Fruit fly (Drosophila melanogaster) Kc167 (cell line): Measurements from ENCODE around the gene amos.

Experiments
- Myc ChIP-seq: fragments of >200 bp; optimal IDR thresholded peaks from 2 replicates; lab custom pipeline; 2017; ENCODE audit warnings: missing external identifiers
- Sin3A ChIP-seq: fragments of >200 bp; optimal IDR thresholded peaks from 2 replicates; lab custom pipeline; 2018; ENCODE audit warnings: missing external identifiers
- h ChIP-seq: fragments of >200 bp; optimal IDR thresholded peaks from 3 replicates; lab custom pipeline; 2018; ENCODE audit warnings: missing external identifiers
- insv ChIP-seq: fragments of >200 bp; optimal IDR thresholded peaks from 3 replicates; lab custom pipeline; 2018; ENCODE audit warnings: missing external identifiers
- psq ChIP-seq: fragments of >200 bp; optimal IDR thresholded peaks from 2 replicates; lab custom pipeline; 2017; ENCODE audit warnings: missing external identifiers
- ttk ChIP-seq: sonication (Bioruptor generic); optimal IDR thresholded peaks from 2 replicates; lab custom pipeline; 2017; ENCODE audit warnings: missing external identifiers

amos gene

dm6 chr2L:18596871-18597338 lies at the start of gene amos:
Gene amos (minus strand): TSS chr2L:18596921.
- TF ChIP-seq ttk (lab: Kevin White, UChicago) (no peak), h (no peak), Sin3A (no peak), insv (lab: Kevin White, UChicago) (no peak), Myc (lab: Kevin White, UChicago) (no peak), psq (no peak)

dm6 chr2L:18645468-18645867 lies 48.7 kb upstream of the amos start:
- TF ChIP-seq ttk (lab: Kevin White, UChicago) (no peak), insv (lab: Kevin White, UChicago) (no peak), Myc (lab: Kevin White, UChicago) (no peak), h (no peak), Sin3A (no peak), psq (no peak)

DNA sequence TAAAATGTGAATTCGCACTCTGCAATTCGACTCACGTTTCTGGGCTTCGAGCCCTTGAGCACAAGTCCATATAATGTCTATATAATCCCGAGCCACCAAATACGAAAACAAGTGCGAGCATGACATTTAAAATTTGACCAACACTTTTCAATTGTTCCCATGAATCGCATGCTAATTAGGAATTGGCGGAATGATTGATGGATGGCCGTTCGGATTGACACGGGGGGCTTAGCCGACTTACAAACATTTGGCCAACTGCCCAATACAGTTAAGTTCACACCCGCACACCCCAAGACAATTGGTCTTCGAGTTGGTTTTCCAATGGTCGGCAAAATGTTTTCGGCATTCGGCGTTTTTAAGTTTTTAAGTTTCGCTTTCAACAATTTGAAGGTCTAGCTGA lies 44.4 kb upstream of the amos start:
- no peak for TF ChIP-seq ttk (lab: Kevin White, UChicago)
- no peak for TF ChIP-seq psq
- TF ChIP-seq h, result no peak
- no peak for TF ChIP-seq insv (lab: Kevin White, UChicago)
- TF ChIP-seq Myc (lab: Kevin White, UChicago), result no peak
- TF ChIP-seq Sin3A, result no peak

DNA sequence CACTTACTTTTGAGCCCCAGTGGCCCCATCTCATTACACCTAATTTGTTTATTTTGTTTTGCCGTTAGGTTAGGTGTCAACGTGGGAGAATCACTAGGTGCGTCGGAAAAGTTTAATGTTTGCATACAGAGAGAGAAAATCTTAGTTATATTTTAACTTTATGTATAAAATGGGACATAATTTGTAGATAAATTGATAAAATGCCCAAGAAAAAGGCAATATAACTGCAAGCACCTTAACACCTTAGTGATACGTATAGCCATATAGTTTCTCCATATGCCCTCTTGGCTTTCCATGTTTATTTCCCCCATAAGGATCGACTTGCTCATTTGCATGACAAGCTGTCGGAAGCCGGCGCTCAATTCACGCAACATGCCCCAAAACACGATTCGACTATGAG lies 42.2 kb upstream of the amos start:
- TF ChIP-seq ttk (lab: Kevin White, UChicago) (no peak), Sin3A (no peak), insv (lab: Kevin White, UChicago) (no peak), psq (no peak), Myc (lab: Kevin White, UChicago) (no peak), h (no peak)

DNA sequence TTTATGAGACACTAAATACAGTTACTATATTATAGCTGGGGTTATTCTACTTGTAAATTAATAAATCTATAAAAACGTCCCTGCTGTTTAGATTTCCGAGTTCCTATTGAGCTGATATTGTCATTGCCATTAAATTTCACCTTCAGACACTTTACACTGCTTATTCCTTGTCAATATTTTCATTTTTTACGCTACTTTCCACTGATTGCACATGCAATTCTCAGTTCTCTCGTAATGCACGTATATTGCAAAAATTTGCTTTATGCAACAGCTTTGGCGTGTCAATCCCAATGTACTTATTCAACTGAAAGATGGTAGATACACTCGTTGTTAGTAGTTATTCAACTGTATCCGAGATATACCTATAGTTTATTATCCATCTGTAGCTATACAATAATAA lies 35.7 kb upstream of the amos start:
- TF ChIP-seq insv (lab: Kevin White, UChicago), result no peak
- TF ChIP-seq Myc (lab: Kevin White, UChicago), result no peak
- TF ChIP-seq ttk (lab: Kevin White, UChicago), result no peak
- no peak for TF ChIP-seq psq
- no peak for TF ChIP-seq h
- TF ChIP-seq Sin3A, result no peak

DNA sequence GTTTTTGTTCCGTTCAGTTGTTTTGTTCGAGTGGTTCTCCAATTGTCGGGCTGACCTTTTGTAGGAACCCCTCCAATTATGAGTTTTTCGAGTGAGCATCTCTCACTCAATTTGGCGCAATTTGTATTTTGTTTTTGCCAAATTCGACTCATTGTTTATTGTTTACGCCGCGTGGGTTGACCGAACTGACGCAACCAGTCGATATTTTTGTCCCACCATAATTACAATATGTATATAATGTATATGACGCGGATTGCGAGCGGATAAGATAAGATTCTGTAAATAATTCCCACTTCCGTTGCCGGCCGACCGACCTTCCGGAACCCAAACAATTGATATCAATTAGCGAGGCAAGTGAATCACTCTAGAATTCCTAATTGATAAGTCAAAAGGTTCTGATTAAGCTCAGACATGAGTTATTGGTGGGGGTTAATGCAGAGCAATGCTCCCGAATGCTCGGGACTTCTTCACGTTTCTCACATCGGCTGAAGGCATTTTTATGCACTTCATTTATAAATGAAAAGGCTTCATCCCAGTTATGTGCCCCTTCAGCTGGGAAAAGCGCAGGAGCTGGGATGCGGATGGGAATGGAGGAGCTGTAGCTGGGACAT lies 34.0 kb upstream of the amos start:
- TF ChIP-seq insv (lab: Kevin White, UChicago) (no peak), Myc (lab: Kevin White, UChicago) (no peak), Sin3A (no peak), ttk (lab: Kevin White, UChicago) (no peak), psq (no peak), h (no peak)

DNA sequence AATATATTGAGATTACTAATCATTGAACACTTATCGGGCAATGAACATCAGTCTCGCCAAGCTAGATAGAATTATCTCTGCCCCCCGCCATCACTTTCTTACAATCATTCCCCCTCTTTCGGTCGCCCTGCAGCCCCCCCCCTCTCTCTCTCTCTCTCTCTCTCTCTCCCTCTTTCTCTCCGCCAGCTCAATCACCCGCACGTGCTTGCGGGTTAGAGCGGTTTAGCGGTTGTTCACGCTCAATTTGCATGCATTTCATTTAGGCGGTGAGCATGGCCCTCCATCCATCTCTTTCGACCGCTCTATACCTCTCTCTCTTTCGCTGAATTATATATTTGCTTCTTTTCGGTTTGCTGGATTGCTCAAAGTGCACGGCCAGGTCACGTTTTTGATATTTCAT lies 32.4 kb upstream of the amos start:
- TF ChIP-seq psq (no peak), Myc (lab: Kevin White, UChicago) (no peak), ttk (lab: Kevin White, UChicago) (no peak), h (no peak), insv (lab: Kevin White, UChicago) (no peak), Sin3A (no peak)

- TF ChIP-seq Sin3A, result no peak
- TF ChIP-seq h, result no peak
- TF ChIP-seq ttk (lab: Kevin White, UChicago), result no peak
Measured at dm6 chr2L:18628104-18628503, 31.4 kb upstream of the amos start.

DNA sequence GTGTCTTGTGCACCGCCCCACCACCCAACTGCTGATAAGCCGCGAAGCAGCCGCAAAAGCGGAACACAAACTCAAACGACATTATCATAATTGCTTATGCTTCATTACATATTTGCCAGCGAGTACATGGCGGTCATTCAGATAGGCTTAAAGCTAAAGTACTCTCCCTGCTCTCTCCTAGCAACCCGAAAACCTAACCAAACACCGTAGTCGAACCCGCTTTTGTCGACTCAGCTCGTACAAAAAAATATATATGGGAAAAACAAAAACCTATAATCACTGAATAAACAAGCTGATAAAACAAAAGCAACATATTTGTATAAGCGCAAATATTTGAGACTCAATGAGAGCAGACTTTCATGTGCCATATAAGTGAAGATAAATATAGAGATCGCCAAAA lies 30.3 kb upstream of the amos start:
- TF ChIP-seq Sin3A (no peak), psq (no peak), ttk (lab: Kevin White, UChicago) (no peak), h (no peak), Myc (lab: Kevin White, UChicago) (no peak), insv (lab: Kevin White, UChicago) (no peak)

DNA sequence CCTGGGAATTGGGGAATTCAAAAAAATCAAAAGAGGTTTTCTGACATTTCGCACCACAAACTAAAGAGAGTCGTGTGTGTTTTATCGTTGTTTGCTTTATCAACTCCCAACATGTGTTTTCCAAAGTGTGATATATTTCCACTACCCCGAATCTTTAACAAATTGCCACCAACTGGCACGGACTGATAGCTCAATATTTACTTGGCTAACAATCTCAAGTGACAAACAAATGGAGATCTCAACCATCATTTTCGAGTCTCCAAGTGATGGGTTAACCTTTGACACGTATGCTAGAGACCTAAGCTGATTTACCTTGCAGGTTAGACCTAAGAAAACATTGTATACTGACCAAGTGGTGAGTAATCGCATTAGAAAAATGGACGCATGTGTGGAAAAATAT lies 28.7 kb upstream of the amos start:
- TF ChIP-seq Sin3A, result no peak
- no peak for TF ChIP-seq Myc (lab: Kevin White, UChicago)
- no peak for TF ChIP-seq ttk (lab: Kevin White, UChicago)
- no peak for TF ChIP-seq h
- TF ChIP-seq insv (lab: Kevin White, UChicago), result no peak

- TF ChIP-seq Myc (lab: Kevin White, UChicago) (no peak), ttk (lab: Kevin White, UChicago) (no peak), insv (lab: Kevin White, UChicago) (no peak), psq (no peak), h (no peak), Sin3A (no peak)
Measured at dm6 chr2L:18625009-18625408, 28.3 kb upstream of the amos start.

DNA sequence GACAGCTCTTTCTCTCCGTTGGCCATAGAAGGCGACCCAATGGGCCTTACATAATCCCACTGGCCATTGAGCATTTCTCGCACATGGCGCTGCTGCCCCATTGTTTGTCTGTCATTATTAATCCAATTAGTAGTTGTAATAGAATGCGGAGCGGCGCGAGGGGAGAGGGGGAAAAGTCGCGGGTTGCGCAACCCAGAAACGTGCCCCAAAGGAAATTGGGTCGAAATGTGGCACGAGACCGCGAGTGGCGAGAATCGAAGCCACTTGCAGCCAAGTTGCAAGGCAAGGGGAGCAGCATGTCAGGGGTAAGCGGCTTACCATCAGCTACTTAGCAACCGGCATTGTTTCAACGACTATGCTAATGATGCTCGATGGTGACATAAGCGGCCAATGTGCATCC lies 27.6 kb upstream of the amos start:
- TF ChIP-seq h (no peak), insv (lab: Kevin White, UChicago) (no peak), psq (no peak), Myc (lab: Kevin White, UChicago) (no peak)

DNA sequence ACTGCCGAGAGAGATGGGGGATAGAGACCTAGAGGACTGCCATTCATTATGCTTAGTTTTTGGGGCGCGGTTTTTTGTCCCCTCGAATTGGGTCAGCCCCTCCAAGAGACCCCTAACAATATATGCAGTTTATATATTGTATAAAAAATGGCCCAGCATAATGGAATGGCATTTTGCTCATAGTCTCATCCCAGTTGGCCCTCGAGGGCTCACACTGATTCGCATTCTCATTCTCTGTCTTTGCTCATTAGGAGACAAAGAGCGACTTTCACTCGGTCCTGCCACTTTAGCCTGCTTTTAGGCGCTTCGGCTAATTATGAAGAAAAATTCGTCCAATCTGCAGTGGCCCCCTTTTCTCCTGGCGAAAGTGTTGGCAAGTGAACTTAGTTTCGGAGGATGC lies 26.7 kb upstream of the amos start:
- no peak for TF ChIP-seq psq
- no peak for TF ChIP-seq h
- no peak for TF ChIP-seq Sin3A
- no peak for TF ChIP-seq ttk (lab: Kevin White, UChicago)
- no peak for TF ChIP-seq Myc (lab: Kevin White, UChicago)
- TF ChIP-seq insv (lab: Kevin White, UChicago), result no peak
